Worm (Caenorhabditis elegans) whole organism, late embryonic: ENCODE results near the gene spe-44.

Experiments
- C08G9.2 ChIP-seq: sonication (generic microtip); optimal IDR thresholded peaks from 2 replicates; lab custom pipeline; 2016; ENCODE audit warnings: mild to moderate bottlenecking, missing genetic modification characterization, moderate library complexity, missing compliant biosample characterization
- C38D4.7 ChIP-seq: fragments of 200-800 bp; sonication (Bioruptor generic); optimal IDR thresholded peaks from 2 replicates; lab custom pipeline; 2018; ENCODE audit warnings: mild to moderate bottlenecking, missing genetic modification characterization, moderate library complexity, missing compliant biosample characterization
- F13H6.1 ChIP-seq: sonication (generic microtip); optimal IDR thresholded peaks from 2 replicates; lab custom pipeline; 2016; ENCODE audit warnings: missing genetic modification characterization, missing compliant biosample characterization
- K09A11.1 ChIP-seq: sonication (generic microtip); optimal IDR thresholded peaks from 2 replicates; lab custom pipeline; 2017; ENCODE audit warnings: antibody characterized with exemption, mild to moderate bottlenecking, missing genetic modification characterization, missing compliant biosample characterization; ENCODE audit not compliant: insufficient read depth
- ahr-1 ChIP-seq: sonication (generic microtip); optimal IDR thresholded peaks from 2 replicates; lab custom pipeline; 2016; ENCODE audit warnings: missing genetic modification characterization, missing compliant biosample characterization
- ama-1 ChIP-seq: fragments of 150-350 bp; optimal IDR thresholded peaks from 2 replicates; lab custom pipeline; 2014
- ceh-14 ChIP-seq: sonication (generic microtip); optimal IDR thresholded peaks from 2 replicates; lab custom pipeline; 2016; ENCODE audit warnings: missing genotype, missing genetic modification characterization, missing compliant biosample characterization
- ceh-18 ChIP-seq: sonication (generic microtip); optimal IDR thresholded peaks from 2 replicates; lab custom pipeline; 2016; ENCODE audit warnings: missing genetic modification characterization, missing compliant biosample characterization
- ceh-19 ChIP-seq: fragments of 200-800 bp; sonication (Bioruptor generic); optimal IDR thresholded peaks from 2 replicates; lab custom pipeline; 2018; ENCODE audit warnings: mild to moderate bottlenecking, missing genetic modification characterization, missing compliant biosample characterization
- ceh-2 ChIP-seq: sonication (generic microtip); optimal IDR thresholded peaks from 2 replicates; lab custom pipeline; 2016; ENCODE audit warnings: missing genotype, missing genetic modification characterization, missing compliant biosample characterization
- ceh-22 ChIP-seq: sonication (generic microtip); optimal IDR thresholded peaks from 2 replicates; lab custom pipeline; 2017; ENCODE audit warnings: missing biosample characterization, missing genetic modification characterization
- ceh-24 ChIP-seq: sonication (generic microtip); optimal IDR thresholded peaks from 2 replicates; lab custom pipeline; 2016; ENCODE audit warnings: mild to moderate bottlenecking, missing genetic modification characterization, missing compliant biosample characterization
- ceh-30 ChIP-seq: fragments of 150-350 bp; optimal IDR thresholded peaks from 2 replicates; lab custom pipeline; 2014; ENCODE audit warnings: missing biosample characterization, missing genetic modification characterization
- ceh-31 ChIP-seq: sonication (generic microtip); optimal IDR thresholded peaks from 2 replicates; lab custom pipeline; 2016; ENCODE audit warnings: missing genetic modification characterization, missing compliant biosample characterization
- ceh-45 ChIP-seq: fragments of 200-800 bp; sonication (Bioruptor generic); IDR thresholded peaks from 2 replicates; pipeline ENCODE4 v1.3.6; 2022; ENCODE audit warnings: missing genetic modification reagents, missing genetic modification characterization, missing compliant biosample characterization
- ceh-6 ChIP-seq: fragments of 200-800 bp; sonication (Bioruptor generic); optimal IDR thresholded peaks from 2 replicates; lab custom pipeline; 2018; ENCODE audit warnings: mild to moderate bottlenecking, missing genetic modification characterization, missing compliant biosample characterization
- ceh-9 ChIP-seq: sonication (generic microtip); optimal IDR thresholded peaks from 2 replicates; lab custom pipeline; 2016; ENCODE audit warnings: mild to moderate bottlenecking, missing genetic modification characterization, inconsistent platforms, missing compliant biosample characterization
- dmd-4 ChIP-seq: sonication (generic microtip); optimal IDR thresholded peaks from 2 replicates; lab custom pipeline; 2016; ENCODE audit warnings: borderline replicate concordance, missing genetic modification characterization, missing compliant biosample characterization
- dve-1 ChIP-seq: sonication (generic microtip); optimal IDR thresholded peaks from 2 replicates; lab custom pipeline; 2017; ENCODE audit warnings: antibody characterized with exemption, mild to moderate bottlenecking, missing genetic modification characterization, missing compliant biosample characterization
- elt-4 ChIP-seq: sonication (generic microtip); optimal IDR thresholded peaks from 2 replicates; lab custom pipeline; 2016; ENCODE audit warnings: missing genetic modification characterization, missing compliant biosample characterization
- fax-1 ChIP-seq: sonication (generic microtip); optimal IDR thresholded peaks from 2 replicates; lab custom pipeline; 2016; ENCODE audit warnings: missing genotype, missing genetic modification characterization, missing compliant biosample characterization
- fkh-10 ChIP-seq: fragments of 150-350 bp; optimal IDR thresholded peaks from 2 replicates; lab custom pipeline; 2014; ENCODE audit warnings: missing biosample characterization, missing genetic modification reagents, missing genetic modification characterization
- gmeb-2 ChIP-seq: sonication (generic microtip); optimal IDR thresholded peaks from 2 replicates; lab custom pipeline; 2016; ENCODE audit warnings: missing genetic modification characterization, inconsistent platforms, missing compliant biosample characterization
- hlh-13 ChIP-seq: fragments of 200-800 bp; sonication (Bioruptor generic); optimal IDR thresholded peaks from 2 replicates; lab custom pipeline; 2018; ENCODE audit warnings: mild to moderate bottlenecking, missing genetic modification characterization, missing compliant biosample characterization
- hlh-30 ChIP-seq: sonication (generic microtip); optimal IDR thresholded peaks from 2 replicates; lab custom pipeline; 2017; ENCODE audit warnings: antibody characterized with exemption, missing genetic modification characterization, missing compliant biosample characterization; ENCODE audit not compliant: insufficient read depth
- hlh-6 ChIP-seq: sonication (generic microtip); optimal IDR thresholded peaks from 2 replicates; lab custom pipeline; 2016; ENCODE audit warnings: missing genotype, missing genetic modification characterization, missing compliant biosample characterization
- hlh-8 ChIP-seq: sonication (generic microtip); optimal IDR thresholded peaks from 2 replicates; lab custom pipeline; 2016; ENCODE audit warnings: missing genotype, missing genetic modification characterization, missing compliant biosample characterization
- madf-2 ChIP-seq: sonication (generic microtip); optimal IDR thresholded peaks from 2 replicates; lab custom pipeline; 2017; ENCODE audit warnings: missing genetic modification characterization, missing compliant biosample characterization
- nhr-11 ChIP-seq: fragments of 150-350 bp; optimal IDR thresholded peaks from 2 replicates; lab custom pipeline; 2014; ENCODE audit warnings: missing biosample characterization, missing genetic modification characterization
- npax-4 ChIP-seq: sonication (generic microtip); optimal IDR thresholded peaks from 2 replicates; lab custom pipeline; 2016; ENCODE audit warnings: missing genetic modification characterization, missing compliant biosample characterization
- pag-3 ChIP-seq: sonication (generic microtip); optimal IDR thresholded peaks from 2 replicates; lab custom pipeline; 2016; ENCODE audit warnings: missing compliant biosample characterization, missing genetic modification characterization, borderline replicate concordance
- pat-9 ChIP-seq: fragments of 200-800 bp; sonication (Bioruptor generic); optimal IDR thresholded peaks from 2 replicates; lab custom pipeline; 2018; ENCODE audit warnings: mild to moderate bottlenecking, missing genetic modification characterization, moderate library complexity, missing compliant biosample characterization
- pax-1 ChIP-seq: fragments of 150-350 bp; optimal IDR thresholded peaks from 2 replicates; lab custom pipeline; 2014; ENCODE audit warnings: missing biosample characterization, missing genetic modification characterization
- pha-4 ChIP-seq: fragments of 150-350 bp; optimal IDR thresholded peaks from 2 replicates; lab custom pipeline; 2018; ENCODE audit warnings: missing biosample characterization, missing genetic modification reagents, missing genetic modification characterization
- pqm-1 ChIP-seq: sonication (generic microtip); optimal IDR thresholded peaks from 2 replicates; lab custom pipeline; 2016; ENCODE audit warnings: missing genetic modification characterization, missing compliant biosample characterization
- pros-1 ChIP-seq: fragments of 150-350 bp; optimal IDR thresholded peaks from 2 replicates; lab custom pipeline; 2014; ENCODE audit warnings: missing biosample characterization, missing genetic modification reagents, missing genetic modification characterization
- sdc-2 ChIP-seq: sonication (generic microtip); optimal IDR thresholded peaks from 2 replicates; lab custom pipeline; 2016; ENCODE audit warnings: missing genotype, missing genetic modification characterization, missing compliant biosample characterization
- sox-2 ChIP-seq: fragments of 200-800 bp; sonication (Bioruptor generic); IDR thresholded peaks from 2 replicates; pipeline ENCODE4 v1.3.6; 2022; ENCODE audit warnings: missing genetic modification reagents, missing genetic modification characterization, missing compliant biosample characterization
- tbx-2 ChIP-seq: sonication (generic microtip); optimal IDR thresholded peaks from 2 replicates; lab custom pipeline; 2016; ENCODE audit warnings: missing genetic modification characterization, missing compliant biosample characterization
- ttx-3 ChIP-seq: sonication (generic microtip); optimal IDR thresholded peaks from 2 replicates; lab custom pipeline; 2016; ENCODE audit warnings: missing genetic modification reagents, missing genetic modification characterization, missing compliant biosample characterization
- unc-3 ChIP-seq, 2 experiments: fragments of 200-800 bp in 1 of 2; sonication (Bioruptor generic) in 1 of 2; sonication (generic microtip) in 1 of 2; conservative IDR thresholded peaks in 1 of 2; optimal IDR thresholded peaks in 1 of 2; 2 replicates each; pipeline versions ENCODE4 v1.3.6 to Lab custom; 2016 to 2022; ENCODE audit warnings: missing compliant biosample characterization in 2 of 2, missing genetic modification characterization in 2 of 2, missing genetic modification reagents in 1 of 2
- zip-5 ChIP-seq: sonication (generic microtip); optimal IDR thresholded peaks from 2 replicates; lab custom pipeline; 2016; ENCODE audit warnings: missing genetic modification characterization, missing compliant biosample characterization

Gene spe-44

DNA sequence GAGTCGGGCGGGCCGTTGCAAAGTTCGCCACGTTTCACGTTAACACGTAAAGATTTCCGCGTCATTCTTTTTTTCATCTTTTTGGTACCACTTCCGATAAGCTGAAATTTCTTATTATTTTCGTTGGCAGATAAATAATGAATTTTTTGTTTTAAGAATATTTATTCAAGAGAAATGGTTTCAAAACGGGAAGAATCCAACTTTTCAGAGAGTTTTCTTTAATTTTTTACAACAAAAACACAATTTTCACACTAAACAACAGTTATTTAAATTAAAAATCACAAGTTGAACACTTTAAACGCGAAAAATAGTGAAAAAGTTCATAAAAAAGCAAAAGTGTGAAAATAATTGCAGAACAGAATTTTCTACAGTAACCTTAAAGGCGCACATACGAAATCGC is at the start of gene spe-44:
spe-44 (minus strand) TSS at position 101 of the 400 bp plus-strand sequence.
- TF ChIP-seq zip-5 (no peak), elt-4 (no peak), ahr-1 (no peak), ttx-3 (tag; lab: Kevin White, UChicago) (no peak), ama-1 (lab: Kevin White, UChicago) (no peak), nhr-11 (no peak), sdc-2 (tag; lab: Kevin White, UChicago) (no peak), hlh-30 (no peak), ceh-22 (tag; lab: Kevin White, UChicago) (no peak)
- TF ChIP-seq, all 69 proteins: peak for 0

DNA sequence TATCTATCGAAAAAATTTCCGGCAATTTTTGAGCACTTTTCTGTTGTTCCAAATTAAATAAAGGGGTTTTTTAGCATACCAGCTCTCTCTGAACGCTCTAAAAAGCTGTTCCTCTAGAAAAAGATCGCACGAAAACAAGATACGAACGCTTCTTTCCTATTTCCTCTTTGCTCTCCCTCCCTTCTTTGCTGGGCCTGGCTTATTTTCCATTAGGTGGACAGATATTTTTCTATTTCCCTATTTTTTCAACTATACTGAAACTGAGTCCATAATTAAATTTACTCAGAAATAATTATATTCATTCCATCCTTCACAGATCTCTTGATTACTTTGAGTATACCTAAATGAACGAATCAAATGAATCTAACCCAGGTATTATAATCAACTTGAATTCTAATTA is 47.9 kb upstream of the spe-44 start, which contains the start of gene sru-18:
sru-18 (plus strand) TSS at position 301 of the 400 bp plus-strand sequence.
- TF ChIP-seq npax-4 (no peak), dve-1 (tag; lab: Kevin White, UChicago) (no peak), ceh-14 (no peak), C08G9.2 (tag; lab: Kevin White, UChicago) (no peak), madf-2 (tag; lab: Kevin White, UChicago) (no peak), ceh-6 (GFP tag; lab: Kevin White, UChicago) (no peak), unc-3 (GFP tag; conservative IDR thresholded peaks at IDR 0.05; lab: Robert Waterston, UW) (no peak), unc-3 (tag; optimal IDR thresholded peaks at IDR 0.05; lab: Kevin White, UChicago) (no peak), F13H6.1 (tag; lab: Kevin White, UChicago) (no peak), pros-1 (tag; lab: Kevin White, UChicago) (no peak), pax-1 (tag; lab: Kevin White, UChicago) (no peak), dmd-4 (no peak), ceh-2 (tag; lab: Kevin White, UChicago) (no peak)

DNA sequence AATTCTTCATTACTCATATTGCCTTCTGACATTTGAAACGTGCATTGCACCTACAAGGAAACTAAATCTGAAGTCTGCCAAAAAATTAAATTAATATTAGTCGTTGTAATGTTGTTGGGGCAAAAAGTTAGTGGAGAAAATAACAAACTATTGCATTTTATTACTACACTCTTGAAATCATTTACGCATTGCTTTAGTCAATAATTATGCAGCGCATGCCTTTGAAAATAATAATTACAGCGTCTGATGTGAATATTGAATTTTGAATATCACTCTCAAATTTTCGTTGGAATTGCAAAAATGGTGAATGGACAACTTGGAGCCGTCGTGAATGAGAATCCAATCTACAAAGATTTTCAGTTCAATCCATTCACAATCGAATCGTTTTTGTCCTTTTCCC is 44.2 kb upstream of the spe-44 start, which contains the start of gene sru-19:
sru-19 (plus strand) TSS at position 301 of the 400 bp plus-strand sequence.
- no peak for TF ChIP-seq zip-5
- TF ChIP-seq pax-1 (tag; lab: Kevin White, UChicago) = no peak
- no peak for TF ChIP-seq hlh-13 (GFP tag; lab: Kevin White, UChicago)

DNA sequence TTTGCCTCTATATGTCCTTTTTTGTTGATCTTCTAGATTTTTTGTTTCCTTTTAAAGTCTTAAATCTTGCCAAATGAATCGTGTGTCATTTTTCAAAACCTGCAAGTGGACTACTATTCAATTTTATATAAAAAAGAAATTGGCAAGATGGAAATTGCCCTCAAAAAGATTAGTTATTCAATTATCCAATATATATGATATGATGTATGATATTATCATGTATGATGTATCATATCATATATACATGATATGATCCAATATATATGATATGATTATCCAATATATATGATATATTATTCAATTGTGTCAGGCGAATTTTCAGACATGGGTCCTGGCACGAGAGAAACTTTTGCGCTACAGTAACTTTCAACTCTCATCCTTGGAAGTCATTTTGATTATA is 41.2 kb upstream of the spe-44 start, which contains the start of gene sru-20:
sru-20 (plus strand) TSS at position 301 of the 400 bp plus-strand sequence.
- TF ChIP-seq ceh-45 (GFP tag; lab: Robert Waterston, UW) = no peak
- no peak for TF ChIP-seq pat-9 (tag; lab: Kevin White, UChicago)
- TF ChIP-seq fkh-10 (GFP tag; lab: Kevin White, UChicago) = no peak

DNA sequence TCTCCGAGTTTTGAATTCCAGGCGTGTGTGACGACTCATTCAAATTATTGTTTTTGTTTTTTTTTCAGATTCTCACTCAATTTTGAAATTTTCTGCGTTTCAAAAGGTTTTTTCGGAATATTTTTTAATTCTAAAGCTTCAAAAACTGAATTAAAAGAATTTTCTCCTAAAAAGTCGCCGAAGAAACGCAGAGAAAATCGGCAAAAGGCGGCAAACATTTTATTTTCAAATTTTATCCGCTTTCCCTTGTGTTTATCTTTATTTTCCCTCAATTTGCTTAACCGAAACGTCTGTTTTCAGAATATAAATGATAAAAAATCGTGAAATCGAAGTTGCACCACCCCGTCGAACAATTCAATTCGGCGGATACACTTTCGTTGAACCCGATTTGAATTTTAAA is 36.5 kb upstream of the spe-44 start, which contains the start of gene him-6:
him-6 (plus strand) TSS at position 301 of the 400 bp plus-strand sequence.
- no peak for TF ChIP-seq sox-2 (GFP tag; lab: Robert Waterston, UW)
- TF ChIP-seq hlh-30 = no peak
- TF ChIP-seq hlh-6 = no peak
- TF ChIP-seq dmd-4 = no peak
- no peak for TF ChIP-seq hlh-13 (GFP tag; lab: Kevin White, UChicago)
- TF ChIP-seq K09A11.1 = no peak
- no peak for TF ChIP-seq ceh-22 (tag; lab: Kevin White, UChicago)
- TF ChIP-seq npax-4 = no peak
- TF ChIP-seq pqm-1 (tag; lab: Kevin White, UChicago) = no peak
- TF ChIP-seq ceh-9 (tag; lab: Kevin White, UChicago) = no peak
- no peak for TF ChIP-seq ceh-30 (tag; lab: Kevin White, UChicago)
- TF ChIP-seq dve-1 (tag; lab: Kevin White, UChicago) = no peak
- TF ChIP-seq ahr-1 = no peak
- no peak for TF ChIP-seq C38D4.7 (GFP tag; lab: Kevin White, UChicago)
- no peak for TF ChIP-seq zip-5

DNA sequence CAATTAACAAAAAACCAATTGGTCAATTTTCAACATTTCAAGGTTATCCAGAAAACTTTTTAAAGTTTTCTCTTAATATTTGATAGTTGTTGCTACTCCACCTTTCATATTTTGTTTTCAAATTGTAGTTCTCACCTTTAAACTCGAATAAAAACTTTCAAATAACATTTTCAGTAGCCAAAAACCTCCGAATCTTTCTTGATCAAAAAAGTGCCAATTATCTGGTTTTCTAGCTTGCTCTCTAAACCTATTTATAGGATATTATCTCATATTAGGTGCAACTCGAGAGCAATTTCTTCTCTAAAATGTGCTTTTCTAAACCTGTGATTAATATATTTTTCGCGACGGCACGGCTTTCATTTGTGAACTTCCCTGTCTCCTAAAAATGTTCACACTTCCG is 33.2 kb upstream of the spe-44 start, which contains the start of gene sru-26:
sru-26 (plus strand) TSS at position 301 of the 400 bp plus-strand sequence.
- no peak for TF ChIP-seq pha-4 (tag; lab: Kevin White, UChicago)
- no peak for TF ChIP-seq pax-1 (tag; lab: Kevin White, UChicago)
- TF ChIP-seq fax-1 (tag; lab: Kevin White, UChicago) = no peak
- TF ChIP-seq pat-9 (tag; lab: Kevin White, UChicago) = no peak
- TF ChIP-seq zip-5 = no peak
- no peak for TF ChIP-seq ttx-3 (tag; lab: Kevin White, UChicago)
- no peak for TF ChIP-seq ceh-22 (tag; lab: Kevin White, UChicago)
- no peak for TF ChIP-seq ceh-9 (tag; lab: Kevin White, UChicago)
- no peak for TF ChIP-seq gmeb-2 (tag; lab: Kevin White, UChicago)
- no peak for TF ChIP-seq ceh-31 (tag; lab: Kevin White, UChicago)
- no peak for TF ChIP-seq C08G9.2 (tag; lab: Kevin White, UChicago)
- TF ChIP-seq ceh-19 = no peak
- TF ChIP-seq pag-3 (tag; lab: Kevin White, UChicago) = no peak
- no peak for TF ChIP-seq hlh-8 (tag; lab: Kevin White, UChicago)
- TF ChIP-seq ceh-18 (tag; lab: Kevin White, UChicago) = no peak
- TF ChIP-seq ceh-24 (tag; lab: Kevin White, UChicago) = no peak
- no peak for TF ChIP-seq tbx-2 (tag; lab: Kevin White, UChicago)
